Worm (Caenorhabditis elegans) whole organism, L4 larva: ENCODE measurements around the gene cut-4.
A peak's percentile ranks its signal among the peaks of the same experiment; 100 is the strongest.

Source experiments
- D1046.2 ChIP-seq: fragments of 200-800 bp; sonication (Bioruptor generic); IDR thresholded peaks from 2 replicates; pipeline ENCODE4 v1.3.6; 2022; ENCODE audit warnings: missing genetic modification characterization, missing compliant biosample characterization
- T26A8.4 ChIP-seq: fragments of 200-800 bp; sonication (Bioruptor generic); IDR thresholded peaks from 2 replicates; pipeline ENCODE4 v1.3.6; 2022; ENCODE audit warnings: missing genetic modification characterization, missing compliant biosample characterization
- Y105C5A.15 ChIP-seq: fragments of 200-800 bp; sonication (Bioruptor generic); IDR thresholded peaks from 2 replicates; pipeline ENCODE4 v1.3.6; 2022; ENCODE audit warnings: missing genetic modification characterization, missing compliant biosample characterization
- Y48G9A.11 ChIP-seq: fragments of 200-800 bp; sonication (Bioruptor generic); IDR thresholded peaks from 2 replicates; pipeline ENCODE4 v1.3.6; 2022; ENCODE audit warnings: missing genetic modification reagents, missing genetic modification characterization, missing compliant biosample characterization
- Y5F2A.4 ChIP-seq: fragments of 200-800 bp; sonication (Bioruptor generic); optimal IDR thresholded peaks from 2 replicates; lab custom pipeline; 2018; ENCODE audit warnings: mild to moderate bottlenecking, missing genetic modification characterization, missing compliant biosample characterization
- ZK337.2 ChIP-seq: fragments of 200-800 bp; sonication (Bioruptor generic); IDR thresholded peaks from 2 replicates; pipeline ENCODE4 v1.3.6; 2022; ENCODE audit warnings: missing genetic modification reagents, missing genetic modification characterization, missing compliant biosample characterization
- ZK546.5 ChIP-seq, 2 experiments: sonication (generic microtip); optimal IDR thresholded peaks; 2 replicates each; lab custom pipeline; 2017; ENCODE audit warnings: missing biosample characterization in 2 of 2, missing genetic modification characterization in 2 of 2
- aha-1 ChIP-seq: fragments of 150-350 bp; peaks from one replicate; lab custom pipeline; 2014; ENCODE audit warnings: missing biosample characterization, missing genetic modification characterization
- ceh-82 ChIP-seq: sonication (generic microtip); optimal IDR thresholded peaks from 2 replicates; lab custom pipeline; 2017; ENCODE audit warnings: missing biosample characterization, missing genetic modification characterization
- ces-1 ChIP-seq: fragments of 150-350 bp; sonication (generic microtip); optimal IDR thresholded peaks from 4 replicates; lab custom pipeline; 2014; ENCODE audit warnings: missing biosample characterization, missing genetic modification reagents, missing genetic modification characterization
- cey-2 ChIP-seq: sonication (generic microtip); optimal IDR thresholded peaks from 3 replicates; lab custom pipeline; 2017; ENCODE audit warnings: missing genetic modification characterization, mild to moderate bottlenecking, missing compliant biosample characterization, antibody characterized with exemption, borderline replicate concordance; ENCODE audit not compliant: insufficient read depth
- daf-16 ChIP-seq, 3 experiments: sonication (generic microtip); optimal IDR thresholded peaks; 2 replicates each; lab custom pipeline; 2016 to 2017; ENCODE audit warnings: missing genetic modification characterization in 3 of 3, missing genetic modification reagents in 3 of 3, mild to moderate bottlenecking in 2 of 3, missing compliant biosample characterization in 2 of 3, missing biosample characterization in 1 of 3, moderate library complexity in 1 of 3
- daf-19 ChIP-seq: fragments of 200-800 bp; sonication (Bioruptor generic); conservative IDR thresholded peaks from 2 replicates; pipeline ENCODE4 v1.3.6; 2022; ENCODE audit warnings: missing genetic modification characterization, missing compliant biosample characterization
- dve-1 ChIP-seq: sonication (generic microtip); optimal IDR thresholded peaks from 2 replicates; lab custom pipeline; 2017; ENCODE audit warnings: antibody characterized with exemption, mild to moderate bottlenecking, missing genetic modification characterization, missing compliant biosample characterization; ENCODE audit not compliant: insufficient read depth
- egl-43 ChIP-seq: fragments of 200-800 bp; sonication (Bioruptor generic); IDR thresholded peaks from 2 replicates; pipeline ENCODE4 v1.3.6; 2022; ENCODE audit warnings: missing genetic modification reagents, missing genetic modification characterization, missing compliant biosample characterization
- gei-8 ChIP-seq: fragments of 200-800 bp; sonication (Bioruptor generic); optimal IDR thresholded peaks from 2 replicates; lab custom pipeline; 2018; ENCODE audit warnings: mild to moderate bottlenecking, missing genetic modification characterization, missing compliant biosample characterization
- jun-1 ChIP-seq: fragments of 150-350 bp; optimal IDR thresholded peaks from 2 replicates; lab custom pipeline; 2014; ENCODE audit warnings: missing biosample characterization, missing genetic modification reagents, missing genetic modification characterization
- lin-1 ChIP-seq: fragments of 200-800 bp; sonication (Bioruptor generic); IDR thresholded peaks from 2 replicates; pipeline ENCODE4 v1.3.6; 2022; ENCODE audit warnings: missing genetic modification reagents, missing genetic modification characterization, missing compliant biosample characterization
- lin-15B ChIP-seq: fragments of 150-350 bp; sonication (generic microtip); optimal IDR thresholded peaks from 3 replicates; lab custom pipeline; 2014; ENCODE audit warnings: missing biosample characterization, missing genetic modification characterization
- lin-38 ChIP-seq: fragments of 200-800 bp; sonication (Bioruptor generic); IDR thresholded peaks from 2 replicates; pipeline ENCODE4 v1.3.6; 2022; ENCODE audit warnings: missing genetic modification reagents, missing genetic modification characterization, missing compliant biosample characterization
- lin-39 ChIP-seq: fragments of 150-350 bp; optimal IDR thresholded peaks from 2 replicates; lab custom pipeline; 2014; ENCODE audit warnings: missing biosample characterization, missing genetic modification reagents, missing genetic modification characterization
- lir-3 ChIP-seq: sonication (generic microtip); optimal IDR thresholded peaks from 2 replicates; lab custom pipeline; 2016; ENCODE audit warnings: mild to moderate bottlenecking, missing genetic modification characterization, missing compliant biosample characterization
- madf-9 ChIP-seq: fragments of 200-800 bp; sonication (Bioruptor generic); conservative IDR thresholded peaks from 2 replicates; pipeline ENCODE4 v1.3.6; 2022; ENCODE audit warnings: missing genetic modification reagents, missing genetic modification characterization, missing compliant biosample characterization
- mdt-29 ChIP-seq: fragments of 200-800 bp; sonication (Bioruptor generic); IDR thresholded peaks from 2 replicates; pipeline ENCODE4 v1.3.6; 2022; ENCODE audit warnings: missing genetic modification reagents, missing genetic modification characterization, missing compliant biosample characterization
- mep-1 ChIP-seq: fragments of 150-350 bp; sonication (generic microtip); optimal IDR thresholded peaks from 3 replicates; lab custom pipeline; 2014; ENCODE audit warnings: missing biosample characterization, missing genetic modification characterization
- nhr-10 ChIP-seq: fragments of 150-350 bp; optimal IDR thresholded peaks from 2 replicates; lab custom pipeline; 2014; ENCODE audit warnings: missing biosample characterization, missing genetic modification characterization
- nhr-11 ChIP-seq: fragments of 150-350 bp; optimal IDR thresholded peaks from 2 replicates; lab custom pipeline; 2014; ENCODE audit warnings: missing biosample characterization, missing genetic modification characterization
- nhr-237 ChIP-seq: sonication (generic microtip); optimal IDR thresholded peaks from 2 replicates; lab custom pipeline; 2017; ENCODE audit warnings: missing biosample characterization, missing genetic modification characterization
- nhr-42 ChIP-seq: fragments of 200-800 bp; sonication (Bioruptor generic); IDR thresholded peaks from 2 replicates; pipeline ENCODE4 v1.3.6; 2022; ENCODE audit warnings: missing genetic modification characterization, missing compliant biosample characterization
- pha-4 ChIP-seq, 2 experiments: fragments of 150-350 bp in 1 of 2; fragments of 200-800 bp in 1 of 2; sonication (Bioruptor generic) in 1 of 2; IDR thresholded peaks in 1 of 2; optimal IDR thresholded peaks in 1 of 2; 2 replicates each; pipeline versions ENCODE4 v1.3.6 to Lab custom; 2014 to 2022; ENCODE audit warnings: missing genetic modification characterization in 2 of 2, missing genetic modification reagents in 2 of 2, missing biosample characterization in 1 of 2, missing compliant biosample characterization in 1 of 2
- rbr-2 ChIP-seq: sonication (generic microtip); optimal IDR thresholded peaks from 2 replicates; lab custom pipeline; 2016; ENCODE audit warnings: missing genotype, missing genetic modification characterization, missing compliant biosample characterization
- saeg-2 ChIP-seq: fragments of 200-800 bp; sonication (Bioruptor generic); IDR thresholded peaks from 2 replicates; pipeline ENCODE4 v1.3.6; 2022; ENCODE audit warnings: missing genetic modification reagents, missing genetic modification characterization, missing compliant biosample characterization
- sdz-12 ChIP-seq: fragments of 200-800 bp; sonication (Bioruptor generic); optimal IDR thresholded peaks from 2 replicates; lab custom pipeline; 2018; ENCODE audit warnings: mild to moderate bottlenecking, missing genetic modification characterization, missing compliant biosample characterization
- set-16 ChIP-seq: fragments of 200-800 bp; sonication (Bioruptor generic); IDR thresholded peaks from 2 replicates; pipeline ENCODE4 v1.3.6; 2022; ENCODE audit warnings: missing genetic modification reagents, missing genetic modification characterization, missing compliant biosample characterization
- snpc-1.2 ChIP-seq: fragments of 200-800 bp; sonication (Bioruptor generic); IDR thresholded peaks from 2 replicates; pipeline ENCODE4 v1.3.6; 2022; ENCODE audit warnings: missing genetic modification reagents, missing genetic modification characterization, missing compliant biosample characterization
- tag-97 ChIP-seq: fragments of 200-800 bp; sonication (Bioruptor generic); IDR thresholded peaks from 2 replicates; pipeline ENCODE4 v1.3.6; 2022; ENCODE audit warnings: missing genetic modification characterization, missing compliant biosample characterization
- unc-130 ChIP-seq: sonication (generic microtip); optimal IDR thresholded peaks from 2 replicates; lab custom pipeline; 2016; ENCODE audit warnings: missing genetic modification reagents, missing genetic modification characterization, missing compliant biosample characterization
- unc-62 ChIP-seq, 3 experiments: fragments of 150-350 bp in 1 of 3; sonication (generic microtip); optimal IDR thresholded peaks in 2 of 3; peaks in 1 of 3; 1 replicate in 1 of 3; 2 replicates in 2 of 3; lab custom pipeline; 2014 to 2017; ENCODE audit warnings: missing biosample characterization in 3 of 3, missing genetic modification characterization in 3 of 3, missing genetic modification reagents in 3 of 3, missing genotype in 1 of 3
- vab-7 ChIP-seq: fragments of 200-800 bp; sonication (Bioruptor generic); IDR thresholded peaks from 2 replicates; pipeline ENCODE4 v1.3.6; 2022; ENCODE audit warnings: missing genetic modification reagents, missing genetic modification characterization, missing compliant biosample characterization
- zag-1 ChIP-seq: fragments of 150-350 bp; optimal IDR thresholded peaks from 2 replicates; lab custom pipeline; 2014; ENCODE audit warnings: missing biosample characterization, missing genetic modification characterization
- zfp-2 ChIP-seq: sonication (generic microtip); optimal IDR thresholded peaks from 2 replicates; lab custom pipeline; 2016; ENCODE audit warnings: mild to moderate bottlenecking, missing genetic modification characterization, missing compliant biosample characterization
- zip-2 ChIP-seq: fragments of 150-350 bp; optimal IDR thresholded peaks from 2 replicates; lab custom pipeline; 2014; ENCODE audit warnings: missing biosample characterization, missing genetic modification characterization

The cut-4 gene

ce11 chrII:10390250-10390821 is 45.6 kb upstream of the cut-4 start (continued):
- no peak for TF ChIP-seq daf-19 (GFP tag; lab: Robert Waterston, UW)
- TF ChIP-seq nhr-11 (tag; lab: Kevin White, UChicago), result peak; percentile 54
- TF ChIP-seq dve-1 (tag; lab: Kevin White, UChicago), result peak; percentile 77
- peak; percentile 5 for TF ChIP-seq rbr-2
- TF ChIP-seq ZK337.2 (GFP tag; lab: Robert Waterston, UW), result no peak
- no peak for TF ChIP-seq zfp-2 (tag; lab: Kevin White, UChicago)
- TF ChIP-seq aha-1, result peak; percentile 96

ce11 chrII:10390854-10391253 is 45.1 kb upstream of the cut-4 start, which contains the start of the genes T09F3.2 and T09F3.7:
TSS of gene T09F3.2 (plus strand) at chrII:10391154.
TSS of gene T09F3.7 (plus strand) at chrII:10391168.
- no peak for TF ChIP-seq mdt-29 (GFP tag; lab: Robert Waterston, UW)
- TF ChIP-seq saeg-2 (GFP tag; lab: Robert Waterston, UW), result no peak
- TF ChIP-seq daf-16 (GFP tag; optimal IDR thresholded peaks at IDR 0.05; lab: Kevin White, UChicago), result no peak
- TF ChIP-seq daf-16 (tag; optimal IDR thresholded peaks at IDR 0.05; lab: Kevin White, UChicago), result peak; percentile 1
- no peak for TF ChIP-seq ZK546.5 (tag; optimal IDR thresholded peaks at IDR 0.05; lab: Kevin White, UChicago)
- TF ChIP-seq aha-1, result peak; percentile 5
- no peak for TF ChIP-seq Y105C5A.15 (GFP tag; lab: Robert Waterston, UW)
- TF ChIP-seq zag-1 (tag; lab: Kevin White, UChicago), result no peak
- TF ChIP-seq set-16 (GFP tag; lab: Robert Waterston, UW), result no peak
- TF ChIP-seq unc-62 (GFP tag; optimal IDR thresholded peaks at IDR 0.05 in 1 of 2; lab: Kevin White, UChicago), result no peak
- TF ChIP-seq unc-62 (tag; optimal IDR thresholded peaks at IDR 0.05; lab: Kevin White, UChicago), result no peak
- TF ChIP-seq, all 104 proteins: peak for 2

ce11 chrII:10393282-10394179 is 42.4 kb upstream of the cut-4 start, which contains the start of gene gpd-1:
TSS of gene gpd-1 (plus strand) at chrII:10394129.
- TF ChIP-seq tag-97 (GFP tag; lab: Robert Waterston, UW), result no peak
- no peak for TF ChIP-seq lin-1 (GFP tag; lab: Robert Waterston, UW)
- TF ChIP-seq daf-16 (GFP tag; optimal IDR thresholded peaks at IDR 0.05; lab: Kevin White, UChicago), result no peak
- peak; percentile 4 for TF ChIP-seq daf-16 (tag; optimal IDR thresholded peaks at IDR 0.05; lab: Kevin White, UChicago)
- TF ChIP-seq daf-19 (GFP tag; lab: Robert Waterston, UW), result no peak
- no peak for TF ChIP-seq lin-15B (tag; lab: Kevin White, UChicago)
- TF ChIP-seq lin-38, result peak; percentile 73
- no peak for TF ChIP-seq nhr-42 (GFP tag; lab: Robert Waterston, UW)
- TF ChIP-seq madf-9 (GFP tag; lab: Robert Waterston, UW), result no peak
- TF ChIP-seq zip-2 (tag; lab: Kevin White, UChicago), result no peak
- TF ChIP-seq Y48G9A.11 (GFP tag; lab: Robert Waterston, UW), result peak; percentile 61; the same call in 1 of the 2 replicates
- TF ChIP-seq lin-39 (tag; lab: Kevin White, UChicago), result no peak
- TF ChIP-seq mep-1 (tag; lab: Kevin White, UChicago), result no peak
- no peak for TF ChIP-seq pha-4 (GFP tag; IDR thresholded peaks at IDR 0.05; lab: Robert Waterston, UW)
- no peak for TF ChIP-seq pha-4 (tag; optimal IDR thresholded peaks at IDR 0.05; lab: Kevin White, UChicago)
- peak; percentile 85 for TF ChIP-seq unc-130
- TF ChIP-seq sdz-12 (GFP tag; lab: Kevin White, UChicago), result peak; percentile 3
- TF ChIP-seq ces-1, result no peak
- TF ChIP-seq lir-3 (tag; lab: Kevin White, UChicago), result no peak
- no peak for TF ChIP-seq ceh-82 (tag; lab: Kevin White, UChicago)
- TF ChIP-seq Y5F2A.4, result no peak
- no peak for TF ChIP-seq cey-2 (tag; lab: Kevin White, UChicago)
- TF ChIP-seq D1046.2 (GFP tag; lab: Robert Waterston, UW), result 0 out of 2 replicates have a peak, but pooled peaks have one; percentile 59
- no peak for TF ChIP-seq vab-7 (GFP tag; lab: Robert Waterston, UW)
- TF ChIP-seq nhr-10 (tag; lab: Kevin White, UChicago), result no peak
- TF ChIP-seq nhr-237 (tag; lab: Kevin White, UChicago), result no peak
- peak; percentile 41 for TF ChIP-seq gei-8
- TF ChIP-seq zag-1 (tag; lab: Kevin White, UChicago), result no peak
- TF ChIP-seq egl-43 (GFP tag; lab: Robert Waterston, UW), result no peak
- 0 out of 2 replicates have a peak, but pooled peaks have one; percentile 12 for TF ChIP-seq T26A8.4 (GFP tag; lab: Robert Waterston, UW)
- TF ChIP-seq jun-1 (tag; lab: Kevin White, UChicago), result no peak
- TF ChIP-seq snpc-1.2 (GFP tag; lab: Robert Waterston, UW), result 0 out of 2 replicates have a peak, but pooled peaks have one; percentile 11
